Fruit fly (Drosophila melanogaster) whole organism, adult: ENCODE data around the gene grk.

ENCODE experiments used
- CG14711 ChIP-seq: fragments of 200-800 bp; sonication (Bioruptor generic); optimal IDR thresholded peaks from 2 replicates; lab custom pipeline; 2018; ENCODE audit warnings: missing biosample characterization, mild to moderate bottlenecking, missing genetic modification characterization, moderate library complexity
- CG7045 ChIP-seq: fragments of 200-800 bp; sonication (Bioruptor generic); optimal IDR thresholded peaks from 2 replicates; lab custom pipeline; 2017; ENCODE audit warnings: missing biosample characterization, mild to moderate bottlenecking, missing genetic modification characterization
- CG7101 ChIP-seq: fragments of 200-800 bp; sonication (Bioruptor generic); optimal IDR thresholded peaks from 2 replicates; lab custom pipeline; 2018; ENCODE audit warnings: missing biosample characterization, mild to moderate bottlenecking, missing genetic modification characterization, moderate library complexity
- Hr96 ChIP-seq: fragments of 200-800 bp; sonication (Bioruptor generic); optimal IDR thresholded peaks from 2 replicates; lab custom pipeline; 2016; ENCODE audit warnings: missing biosample characterization, missing genetic modification characterization
- Mnt ChIP-seq: fragments of 200-800 bp; sonication (Bioruptor generic); optimal IDR thresholded peaks from 2 replicates; lab custom pipeline; 2016; ENCODE audit warnings: missing biosample characterization, mild to moderate bottlenecking, missing genetic modification characterization
- bab1 ChIP-seq: fragments of 200-800 bp; sonication (Bioruptor generic); optimal IDR thresholded peaks from 3 replicates; lab custom pipeline; 2019; ENCODE audit warnings: missing biosample characterization, mild to moderate bottlenecking, missing genetic modification characterization, moderate library complexity
- kay ChIP-seq: fragments of 200-800 bp; sonication (Bioruptor generic); peaks from one replicate; lab custom pipeline; 2016; ENCODE audit warnings: missing biosample characterization, missing genetic modification characterization, borderline replicate concordance
- pad ChIP-seq: fragments of 200-800 bp; sonication (Bioruptor generic); optimal IDR thresholded peaks from 3 replicates; lab custom pipeline; 2017; ENCODE audit warnings: missing biosample characterization, missing genetic modification characterization, mild to moderate bottlenecking, moderate library complexity, missing genetic modification reagents

DNA sequence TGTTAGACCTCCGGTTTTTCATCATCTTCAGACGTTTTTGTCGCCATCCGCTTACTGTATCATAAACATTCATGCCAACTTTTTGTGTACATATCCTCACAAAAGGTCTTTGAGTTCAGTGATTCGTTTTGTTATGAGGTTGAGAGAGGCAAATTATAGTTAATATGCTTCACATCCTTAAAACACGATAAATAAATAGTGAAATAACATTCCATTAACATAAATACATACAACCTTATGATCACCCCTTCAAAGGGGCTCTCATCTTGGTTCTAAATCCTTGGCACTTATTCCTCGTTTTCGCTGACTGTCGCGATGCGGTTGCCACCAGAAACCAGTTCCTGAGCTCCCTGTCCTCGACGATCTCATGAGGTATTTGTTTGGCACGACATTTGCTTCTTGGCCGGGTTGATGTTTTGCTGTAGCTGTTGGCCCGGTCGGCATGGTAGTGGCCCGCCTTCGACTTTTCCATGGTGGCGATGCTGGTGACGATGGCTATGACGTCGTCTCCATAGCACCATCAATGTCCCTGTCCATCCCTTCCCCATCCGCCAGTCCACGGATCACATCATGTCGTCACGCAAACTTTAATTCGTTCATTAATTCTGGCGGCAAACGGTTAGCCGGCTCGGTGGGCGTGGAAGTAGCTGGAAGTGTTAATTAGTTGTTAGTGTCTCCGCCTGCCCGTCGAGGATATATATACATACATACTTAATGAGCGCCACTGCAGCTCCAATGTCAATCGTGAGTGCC lies 35.7 kb upstream of the grk start:
- no peak for TF ChIP-seq Mnt (GFP tag; lab: Kevin White, UChicago)
- TF ChIP-seq CG7045 (GFP tag; lab: Kevin White, UChicago), result no peak
- no peak for TF ChIP-seq kay
- no peak for TF ChIP-seq Hr96 (GFP tag; lab: Kevin White, UChicago)
- no peak for TF ChIP-seq pad (GFP tag; lab: Kevin White, UChicago)
- TF ChIP-seq CG14711, result no peak
- no peak for TF ChIP-seq CG7101 (tag; lab: Kevin White, UChicago)
- no peak for TF ChIP-seq bab1 (GFP tag; lab: Kevin White, UChicago)
